Fruit fly (Drosophila melanogaster) whole organism, embryonic: ENCODE data around the gene Lgr1.

ENCODE experiments used
- CG10431 ChIP-seq: fragments of 200-800 bp; sonication (Bioruptor generic); optimal IDR thresholded peaks from 3 replicates; lab custom pipeline; 2018; ENCODE audit warnings: missing biosample characterization, mild to moderate bottlenecking, missing genetic modification characterization
- CG10462 ChIP-seq: fragments of 200-800 bp; sonication (Bioruptor generic); optimal IDR thresholded peaks from 2 replicates; lab custom pipeline; 2016; ENCODE audit warnings: missing biosample characterization, missing genetic modification characterization
- CG10565 ChIP-seq: fragments of 200-800 bp; sonication (Bioruptor generic); optimal IDR thresholded peaks from 3 replicates; lab custom pipeline; 2016; ENCODE audit warnings: missing biosample characterization, mild to moderate bottlenecking, missing genetic modification characterization
- CG10979 ChIP-seq: fragments of 200-800 bp; sonication (Bioruptor generic); optimal IDR thresholded peaks from 2 replicates; lab custom pipeline; 2018; ENCODE audit warnings: missing biosample characterization, mild to moderate bottlenecking, missing genetic modification characterization, moderate library complexity
- CG11093 ChIP-seq: fragments of 200-800 bp; sonication (Bioruptor generic); IDR thresholded peaks from 3 replicates; pipeline ENCODE4 v1.3.6; 2022; ENCODE audit warnings: missing biosample characterization, missing genetic modification characterization
- CG12942 ChIP-seq: fragments of 200-800 bp; sonication (Bioruptor generic); optimal IDR thresholded peaks from 3 replicates; lab custom pipeline; 2016; ENCODE audit warnings: missing biosample characterization, missing genetic modification characterization
- CG14014 ChIP-seq: fragments of 200-800 bp; sonication (Bioruptor generic); IDR thresholded peaks from 2 replicates; pipeline ENCODE4 v1.3.6; 2022; ENCODE audit warnings: missing biosample characterization, missing genetic modification characterization
- CG14710 ChIP-seq: fragments of 200-800 bp; sonication (Bioruptor generic); optimal IDR thresholded peaks from 3 replicates; lab custom pipeline; 2019; ENCODE audit warnings: missing biosample characterization, mild to moderate bottlenecking, missing genetic modification characterization, moderate library complexity
- CG15696 ChIP-seq: fragments of 200-800 bp; sonication (Bioruptor generic); optimal IDR thresholded peaks from 2 replicates; lab custom pipeline; 2019; ENCODE audit warnings: missing biosample characterization, mild to moderate bottlenecking, missing genetic modification characterization, moderate library complexity
- CG1603 ChIP-seq: fragments of 200-800 bp; sonication (Bioruptor generic); optimal IDR thresholded peaks from 2 replicates; lab custom pipeline; 2019; ENCODE audit warnings: missing biosample characterization, mild to moderate bottlenecking, missing genetic modification characterization, moderate library complexity
- CG16813 ChIP-seq: fragments of 200-800 bp; sonication (Bioruptor generic); IDR thresholded peaks from 3 replicates; pipeline ENCODE4 v1.3.6; 2022; ENCODE audit warnings: missing biosample characterization, missing genetic modification characterization; ENCODE audit not compliant: partially characterized antibody
- CG17359 ChIP-seq: fragments of 200-800 bp; sonication (Bioruptor generic); optimal IDR thresholded peaks from 3 replicates; lab custom pipeline; 2018; ENCODE audit warnings: missing biosample characterization, mild to moderate bottlenecking, missing genetic modification characterization, moderate library complexity
- CG18764 ChIP-seq: fragments of 200-800 bp; sonication (Bioruptor generic); optimal IDR thresholded peaks from 3 replicates; lab custom pipeline; 2016; ENCODE audit warnings: missing biosample characterization, missing genetic modification characterization
- CG2116 ChIP-seq: fragments of 200-800 bp; sonication (Bioruptor generic); optimal IDR thresholded peaks from 3 replicates; lab custom pipeline; 2018; ENCODE audit warnings: missing biosample characterization, mild to moderate bottlenecking, missing genetic modification characterization
- CG30403 ChIP-seq: fragments of 200-800 bp; sonication (Bioruptor generic); optimal IDR thresholded peaks from 3 replicates; lab custom pipeline; 2016; ENCODE audit warnings: missing biosample characterization, missing genetic modification characterization
- CG42726 ChIP-seq: fragments of 200-800 bp; sonication (Bioruptor generic); IDR thresholded peaks from 2 replicates; pipeline ENCODE4 v1.3.6; 2022; ENCODE audit warnings: missing biosample characterization, missing genetic modification characterization; ENCODE audit not compliant: partially characterized antibody
- CG5180 ChIP-seq: fragments of 200-800 bp; sonication (Bioruptor generic); optimal IDR thresholded peaks from 3 replicates; lab custom pipeline; 2017; ENCODE audit warnings: missing biosample characterization, missing genetic modification characterization, mild to moderate bottlenecking, moderate library complexity, missing genetic modification reagents
- CG5953 ChIP-seq: fragments of 200-800 bp; sonication (Bioruptor generic); IDR thresholded peaks from 2 replicates; pipeline ENCODE4 v1.3.6; 2022; ENCODE audit warnings: missing biosample characterization, missing genetic modification characterization
- Dbx ChIP-seq: fragments of 200-800 bp; sonication (Bioruptor generic); IDR thresholded peaks from 3 replicates; pipeline ENCODE4 v1.3.6; 2022; ENCODE audit warnings: missing biosample characterization, missing genetic modification characterization
- Dfd ChIP-seq, 2 experiments: fragments of >200 bp; optimal IDR thresholded peaks; 2 replicates each; lab custom pipeline; 2017; ENCODE audit warnings: missing biosample characterization in 2 of 2, missing genetic modification characterization in 2 of 2
- ERR ChIP-seq: fragments of 200-800 bp; sonication (Bioruptor generic); optimal IDR thresholded peaks from 2 replicates; lab custom pipeline; 2016; ENCODE audit warnings: missing biosample characterization, missing genetic modification characterization
- Eip74EF ChIP-seq, 2 experiments: fragments of 200-800 bp in 1 of 2; fragments of >200 bp in 1 of 2; sonication (Bioruptor generic) in 1 of 2; optimal IDR thresholded peaks; 2 replicates each; lab custom pipeline; 2017 to 2019; ENCODE audit warnings: missing biosample characterization in 2 of 2, missing genetic modification characterization in 2 of 2, mild to moderate bottlenecking in 1 of 2, moderate library complexity in 1 of 2
- Elba2 ChIP-seq: fragments of 200-800 bp; sonication (Bioruptor generic); optimal IDR thresholded peaks from 3 replicates; lab custom pipeline; 2016; ENCODE audit warnings: missing biosample characterization, missing genetic modification characterization
- HLH3B ChIP-seq: fragments of 200-800 bp; sonication (Bioruptor generic); IDR thresholded peaks from 2 replicates; pipeline ENCODE4 v1.3.6; 2022; ENCODE audit warnings: missing biosample characterization, missing genetic modification characterization
- Hand ChIP-seq: fragments of 200-800 bp; sonication (Bioruptor generic); optimal IDR thresholded peaks from 2 replicates; lab custom pipeline; 2017; ENCODE audit warnings: mild to moderate bottlenecking, missing biosample characterization, missing genetic modification reagents, missing genetic modification characterization
- Hey ChIP-seq: fragments of 200-800 bp; sonication (Bioruptor generic); optimal IDR thresholded peaks from 3 replicates; lab custom pipeline; 2018; ENCODE audit warnings: missing biosample characterization, mild to moderate bottlenecking, missing genetic modification characterization
- Max ChIP-seq: fragments of 200-800 bp; sonication (Bioruptor generic); optimal IDR thresholded peaks from 2 replicates; lab custom pipeline; 2016; ENCODE audit warnings: missing biosample characterization, mild to moderate bottlenecking, missing genetic modification characterization
- Opbp ChIP-seq: fragments of 200-800 bp; sonication (Bioruptor generic); IDR thresholded peaks from 3 replicates; pipeline ENCODE4 v1.3.6; 2022; ENCODE audit warnings: missing biosample characterization, missing genetic modification characterization; ENCODE audit not compliant: partially characterized antibody
- Sox102F ChIP-seq: fragments of 200-800 bp; sonication (Bioruptor generic); optimal IDR thresholded peaks from 2 replicates; lab custom pipeline; 2018; ENCODE audit warnings: missing biosample characterization, mild to moderate bottlenecking, missing genetic modification characterization, moderate library complexity
- Sry-δ ChIP-seq: fragments of 200-800 bp; sonication (Bioruptor generic); optimal IDR thresholded peaks from 2 replicates; lab custom pipeline; 2016; ENCODE audit warnings: missing biosample characterization, missing genetic modification characterization
- Tbp ChIP-seq: fragments of >200 bp; optimal IDR thresholded peaks from 2 replicates; lab custom pipeline; 2018; ENCODE audit warnings: missing biosample characterization, missing genetic modification characterization
- ab ChIP-seq: fragments of 200-800 bp; sonication (Bioruptor generic); optimal IDR thresholded peaks from 2 replicates; lab custom pipeline; 2016; ENCODE audit warnings: missing biosample characterization, missing genetic modification characterization
- eve ChIP-seq, 2 experiments: fragments of >200 bp; optimal IDR thresholded peaks; 2 replicates each; lab custom pipeline; 2017; ENCODE audit warnings: missing biosample characterization in 2 of 2, missing genetic modification characterization in 2 of 2
- eyg ChIP-seq: fragments of 200-800 bp; sonication (Bioruptor generic); optimal IDR thresholded peaks from 3 replicates; lab custom pipeline; 2016; ENCODE audit warnings: missing biosample characterization, missing genetic modification characterization
- gem ChIP-seq: fragments of 200-800 bp; sonication (Bioruptor generic); optimal IDR thresholded peaks from 2 replicates; lab custom pipeline; 2019; ENCODE audit warnings: missing biosample characterization, mild to moderate bottlenecking, missing genetic modification characterization, moderate library complexity
- nerfin-2 ChIP-seq: fragments of 200-800 bp; sonication (Bioruptor generic); IDR thresholded peaks from 2 replicates; pipeline ENCODE4 v1.3.6; 2022; ENCODE audit warnings: missing biosample characterization, missing genetic modification characterization; ENCODE audit not compliant: partially characterized antibody
- nom ChIP-seq: fragments of 200-800 bp; sonication (Bioruptor generic); optimal IDR thresholded peaks from 2 replicates; lab custom pipeline; 2017; ENCODE audit warnings: missing biosample characterization, missing genetic modification characterization, mild to moderate bottlenecking, moderate library complexity, missing genetic modification reagents
- oc ChIP-seq: fragments of 200-800 bp; sonication (Bioruptor generic); optimal IDR thresholded peaks from 2 replicates; lab custom pipeline; 2018; ENCODE audit warnings: missing biosample characterization, mild to moderate bottlenecking, missing genetic modification characterization, moderate library complexity
- row ChIP-seq: fragments of 200-800 bp; sonication (Bioruptor generic); IDR thresholded peaks from 3 replicates; pipeline ENCODE4 v1.3.6; 2022; ENCODE audit warnings: missing biosample characterization, missing genetic modification characterization
- sc ChIP-seq, 3 experiments: fragments of >200 bp in 2 of 3; fragments of 200-800 bp in 1 of 3; sonication (Bioruptor generic) in 1 of 3; optimal IDR thresholded peaks; 2 replicates in 2 of 3; 3 replicates in 1 of 3; lab custom pipeline; 2017; ENCODE audit warnings: mild to moderate bottlenecking in 1 of 3, missing biosample characterization in 1 of 3, missing genetic modification characterization in 1 of 3, missing genetic modification reagents in 1 of 3
- seq ChIP-seq: fragments of 200-800 bp; sonication (Bioruptor generic); IDR thresholded peaks from 2 replicates; pipeline ENCODE4 v1.3.6; 2022; ENCODE audit warnings: missing biosample characterization, missing genetic modification characterization
- tll ChIP-seq, 2 experiments: fragments of 200-800 bp in 1 of 2; fragments of >200 bp in 1 of 2; sonication (Bioruptor generic) in 1 of 2; optimal IDR thresholded peaks; 2 replicates each; lab custom pipeline; 2017 to 2019; ENCODE audit warnings: missing biosample characterization in 2 of 2, missing genetic modification characterization in 2 of 2, mild to moderate bottlenecking in 1 of 2, moderate library complexity in 1 of 2
- tx ChIP-seq: fragments of 200-800 bp; sonication (Bioruptor generic); optimal IDR thresholded peaks from 2 replicates; lab custom pipeline; 2016; ENCODE audit warnings: missing biosample characterization, missing genetic modification characterization
- wdn ChIP-seq: fragments of 200-800 bp; sonication (Bioruptor generic); IDR thresholded peaks from 2 replicates; pipeline ENCODE4 v1.3.6; 2022; ENCODE audit warnings: missing biosample characterization, missing genetic modification characterization
- wor ChIP-seq: fragments of 200-800 bp; sonication (Bioruptor generic); IDR thresholded peaks from 2 replicates; pipeline ENCODE4 v1.3.6; 2022; ENCODE audit warnings: missing biosample characterization, missing genetic modification characterization
- z ChIP-seq: fragments of 200-800 bp; sonication (Bioruptor generic); IDR thresholded peaks from 3 replicates; pipeline ENCODE4 v1.3.6; 2022; ENCODE audit warnings: missing biosample characterization, missing genetic modification characterization
- zfh1 ChIP-seq: fragments of 200-800 bp; sonication (Bioruptor generic); IDR thresholded peaks from 3 replicates; pipeline ENCODE4 v1.3.6; 2022; ENCODE audit warnings: missing biosample characterization, missing genetic modification characterization

Gene Lgr1

dm6 chr3R:17703691-17704537 is 21.7 kb upstream of the Lgr1 start (continued):
- TF ChIP-seq Eip74EF (GFP tag; optimal IDR thresholded peaks at IDR 0.05; lab: Kevin White, UChicago), result peak in 1 of 2 experiments; percentile 98
- peak; percentile 99 for TF ChIP-seq HLH3B (GFP tag; lab: Robert Waterston, UW)
- TF ChIP-seq Dfd (GFP tag; optimal IDR thresholded peaks at IDR 0.05; lab: Kevin White, UChicago), result no peak
- peak; percentile 99 for TF ChIP-seq ab
- TF ChIP-seq eyg (GFP tag; lab: Kevin White, UChicago), result peak; percentile 99
- TF ChIP-seq CG10431, result peak; percentile 89
- TF ChIP-seq sc (optimal IDR thresholded peaks at IDR 0.05; lab: Kevin White, UChicago), result no peak
- peak; percentile 99 for TF ChIP-seq sc (GFP tag; optimal IDR thresholded peaks at IDR 0.05; lab: Kevin White, UChicago)
- TF ChIP-seq z, result peak; percentile 76; the same call in 2 of the 3 replicates
- TF ChIP-seq Max (GFP tag; lab: Kevin White, UChicago), result peak; percentile 99
- TF ChIP-seq CG11093 (GFP tag; lab: Robert Waterston, UW), result peak; percentile 98
- peak; percentile 97 for TF ChIP-seq Hand (GFP tag; lab: Kevin White, UChicago)
- TF ChIP-seq wor, result peak; percentile 98
- TF ChIP-seq CG16813 (GFP tag; lab: Robert Waterston, UW), result no peak
- peak; percentile 84 for TF ChIP-seq CG15696 (tag; lab: Kevin White, UChicago)
- peak; percentile 91 for TF ChIP-seq CG2116
- peak; percentile 99 for TF ChIP-seq tx (GFP tag; lab: Kevin White, UChicago)
- TF ChIP-seq Dbx (GFP tag; lab: Robert Waterston, UW), result peak; percentile 99
- peak; percentile 75 for TF ChIP-seq Elba2 (GFP tag; lab: Kevin White, UChicago)
- TF ChIP-seq CG30403 (GFP tag; lab: Kevin White, UChicago), result peak; percentile 100
- peak; percentile 99 for TF ChIP-seq gem (tag; lab: Kevin White, UChicago)
- TF ChIP-seq oc (tag; lab: Kevin White, UChicago), result peak; percentile 99
- peak; percentile 79 for TF ChIP-seq Sry-δ (GFP tag; lab: Kevin White, UChicago)
- TF ChIP-seq CG1603, result peak; percentile 98
- peak; percentile 99 for TF ChIP-seq CG12942 (GFP tag; lab: Kevin White, UChicago)
- peak; percentile 99 for TF ChIP-seq row (GFP tag; lab: Robert Waterston, UW)
- TF ChIP-seq tll (GFP tag; optimal IDR thresholded peaks at IDR 0.05; lab: Kevin White, UChicago), result peak in 1 of 2 experiments; percentile 54
- 0 out of 3 replicates have a peak, but pooled peaks have one; percentile 31 for TF ChIP-seq Opbp (GFP tag; lab: Robert Waterston, UW)
- peak; percentile 98 for TF ChIP-seq wdn (GFP tag; lab: Robert Waterston, UW)
- peak; percentile 97 for TF ChIP-seq CG5180 (GFP tag; lab: Kevin White, UChicago)
- no peak for TF ChIP-seq nerfin-2 (GFP tag; lab: Robert Waterston, UW)
- peak; percentile 80 for TF ChIP-seq Hey (tag; lab: Kevin White, UChicago)
- TF ChIP-seq CG17359 (tag; lab: Kevin White, UChicago), result peak; percentile 99
- peak; percentile 97 for TF ChIP-seq CG14710
- TF ChIP-seq Sox102F (GFP tag; lab: Kevin White, UChicago), result peak; percentile 99
- TF ChIP-seq CG10979 (tag; lab: Kevin White, UChicago), result peak; percentile 99
- TF ChIP-seq CG42726 (GFP tag; lab: Robert Waterston, UW), result no peak
- TF ChIP-seq ERR (GFP tag; lab: Kevin White, UChicago), result peak; percentile 98
- peak; percentile 98 for TF ChIP-seq CG10565 (GFP tag; lab: Kevin White, UChicago)
- TF ChIP-seq Tbp (GFP tag; lab: Kevin White, UChicago), result no peak
- TF ChIP-seq seq, result peak; percentile 100
- peak; percentile 99 for TF ChIP-seq CG10462 (GFP tag; lab: Kevin White, UChicago)
- TF ChIP-seq nom (GFP tag; lab: Kevin White, UChicago), result peak; percentile 99
- TF ChIP-seq CG5953 (GFP tag; lab: Robert Waterston, UW), result peak; percentile 98
- peak; percentile 99 for TF ChIP-seq CG14014 (GFP tag; lab: Robert Waterston, UW)
- no peak for TF ChIP-seq eve (GFP tag; optimal IDR thresholded peaks at IDR 0.05; lab: Kevin White, UChicago)
- peak; percentile 99 for TF ChIP-seq zfh1 (GFP tag; lab: Robert Waterston, UW)
- TF ChIP-seq CG18764 (GFP tag; lab: Kevin White, UChicago), result peak; percentile 99
